Fruit fly (Drosophila melanogaster) whole organism, adult: Measurements from ENCODE around the gene CG9356.

Source experiments
- CG11617 ChIP-seq: fragments of 200-800 bp; sonication (Bioruptor generic); optimal IDR thresholded peaks from 2 replicates; lab custom pipeline; 2017; ENCODE audit warnings: mild to moderate bottlenecking, missing biosample characterization, missing genetic modification reagents, missing genetic modification characterization
- CG12768 ChIP-seq: fragments of 200-800 bp; sonication (Bioruptor generic); optimal IDR thresholded peaks from 2 replicates; lab custom pipeline; 2017; ENCODE audit warnings: missing biosample characterization, missing genetic modification characterization, mild to moderate bottlenecking, moderate library complexity, missing genetic modification reagents
- CG14711 ChIP-seq: fragments of 200-800 bp; sonication (Bioruptor generic); optimal IDR thresholded peaks from 2 replicates; lab custom pipeline; 2018; ENCODE audit warnings: missing biosample characterization, mild to moderate bottlenecking, missing genetic modification characterization, moderate library complexity
- CG1620 ChIP-seq: fragments of 200-800 bp; sonication (Bioruptor generic); optimal IDR thresholded peaks from 2 replicates; lab custom pipeline; 2016; ENCODE audit warnings: missing biosample characterization, missing genetic modification characterization
- CG33017 ChIP-seq: fragments of 200-800 bp; sonication (Bioruptor generic); optimal IDR thresholded peaks from 2 replicates; lab custom pipeline; 2018; ENCODE audit warnings: missing biosample characterization, mild to moderate bottlenecking, missing genetic modification characterization, moderate library complexity
- CG5204 ChIP-seq: fragments of 200-800 bp; sonication (Bioruptor generic); optimal IDR thresholded peaks from 2 replicates; lab custom pipeline; 2016; ENCODE audit warnings: missing biosample characterization, missing genetic modification characterization
- CG7045 ChIP-seq: fragments of 200-800 bp; sonication (Bioruptor generic); optimal IDR thresholded peaks from 2 replicates; lab custom pipeline; 2017; ENCODE audit warnings: missing biosample characterization, mild to moderate bottlenecking, missing genetic modification characterization
- CG7101 ChIP-seq: fragments of 200-800 bp; sonication (Bioruptor generic); optimal IDR thresholded peaks from 2 replicates; lab custom pipeline; 2018; ENCODE audit warnings: missing biosample characterization, mild to moderate bottlenecking, missing genetic modification characterization, moderate library complexity
- Clk ChIP-seq: fragments of 200-800 bp; sonication (Bioruptor generic); optimal IDR thresholded peaks from 2 replicates; lab custom pipeline; 2017; ENCODE audit warnings: missing biosample characterization, missing genetic modification characterization
- Crg-1 ChIP-seq: fragments of 200-800 bp; sonication (Bioruptor generic); optimal IDR thresholded peaks from 2 replicates; lab custom pipeline; 2016; ENCODE audit warnings: missing biosample characterization, missing genetic modification characterization
- Hr96 ChIP-seq: fragments of 200-800 bp; sonication (Bioruptor generic); optimal IDR thresholded peaks from 2 replicates; lab custom pipeline; 2016; ENCODE audit warnings: missing biosample characterization, missing genetic modification characterization
- Mnt ChIP-seq: fragments of 200-800 bp; sonication (Bioruptor generic); optimal IDR thresholded peaks from 2 replicates; lab custom pipeline; 2016; ENCODE audit warnings: missing biosample characterization, mild to moderate bottlenecking, missing genetic modification characterization
- bab1 ChIP-seq: fragments of 200-800 bp; sonication (Bioruptor generic); optimal IDR thresholded peaks from 3 replicates; lab custom pipeline; 2019; ENCODE audit warnings: missing biosample characterization, mild to moderate bottlenecking, missing genetic modification characterization, moderate library complexity
- cic ChIP-seq: fragments of 200-800 bp; sonication (Bioruptor generic); optimal IDR thresholded peaks from 2 replicates; lab custom pipeline; 2017; ENCODE audit warnings: missing biosample characterization, mild to moderate bottlenecking, missing genetic modification characterization, moderate library complexity
- cnc ChIP-seq, 2 experiments: fragments of >200 bp; optimal IDR thresholded peaks; 2 replicates each; lab custom pipeline; 2017
- kay ChIP-seq: fragments of 200-800 bp; sonication (Bioruptor generic); peaks from one replicate; lab custom pipeline; 2016; ENCODE audit warnings: missing biosample characterization, missing genetic modification characterization, borderline replicate concordance
- ovo ChIP-seq: fragments of 200-800 bp; sonication (Bioruptor generic); optimal IDR thresholded peaks from 2 replicates; lab custom pipeline; 2016; ENCODE audit warnings: missing biosample characterization, missing genetic modification characterization
- pad ChIP-seq: fragments of 200-800 bp; sonication (Bioruptor generic); optimal IDR thresholded peaks from 3 replicates; lab custom pipeline; 2017; ENCODE audit warnings: missing biosample characterization, missing genetic modification characterization, mild to moderate bottlenecking, moderate library complexity, missing genetic modification reagents
- tj ChIP-seq: fragments of 200-800 bp; sonication (Bioruptor generic); optimal IDR thresholded peaks from 3 replicates; lab custom pipeline; 2017; ENCODE audit warnings: missing biosample characterization, mild to moderate bottlenecking, missing genetic modification characterization, moderate library complexity
- toe ChIP-seq: fragments of 200-800 bp; sonication (Bioruptor generic); optimal IDR thresholded peaks from 2 replicates; lab custom pipeline; 2016; ENCODE audit warnings: missing biosample characterization, missing genetic modification characterization

CG9356 gene

dm6 chr3R:9393542-9394025 is 10.5 kb downstream of the CG9356 start:
- TF ChIP-seq bab1 (GFP tag; lab: Kevin White, UChicago): no peak
- no peak for TF ChIP-seq toe (GFP tag; lab: Kevin White, UChicago)
- no peak for TF ChIP-seq CG7045
- TF ChIP-seq pad (GFP tag; lab: Kevin White, UChicago): no peak
- TF ChIP-seq CG14711: peak; percentile 29
- TF ChIP-seq kay (GFP tag; lab: Kevin White, UChicago): no peak
- no peak for TF ChIP-seq CG5204
- no peak for TF ChIP-seq CG11617 (GFP tag; lab: Kevin White, UChicago)
- no peak for TF ChIP-seq cic

- no peak for TF ChIP-seq Mnt
- TF ChIP-seq toe (GFP tag; lab: Kevin White, UChicago): no peak
- no peak for TF ChIP-seq CG33017
- TF ChIP-seq bab1 (GFP tag; lab: Kevin White, UChicago): no peak
- no peak for TF ChIP-seq pad (GFP tag; lab: Kevin White, UChicago)
- TF ChIP-seq CG7045: no peak
- TF ChIP-seq CG5204: no peak
- no peak for TF ChIP-seq CG14711
- no peak for TF ChIP-seq tj (GFP tag; lab: Kevin White, UChicago)
- no peak for TF ChIP-seq Hr96 (GFP tag; lab: Kevin White, UChicago)
- no peak for TF ChIP-seq Crg-1 (GFP tag; lab: Kevin White, UChicago)
- no peak for TF ChIP-seq cic
- no peak for TF ChIP-seq CG7101 (tag; lab: Kevin White, UChicago)
- no peak for TF ChIP-seq kay (GFP tag; lab: Kevin White, UChicago)
- TF ChIP-seq CG11617 (GFP tag; lab: Kevin White, UChicago): no peak
- no peak for TF ChIP-seq CG12768 (GFP tag; lab: Kevin White, UChicago)
- no peak for TF ChIP-seq CG1620 (GFP tag; lab: Kevin White, UChicago)
- no peak for TF ChIP-seq cnc (optimal IDR thresholded peaks at IDR 0.05; lab: Kevin White, UChicago)
Observed at dm6 chr3R:9392421-9392820, 11.6 kb downstream of the CG9356 start.

dm6 chr3R:9390201-9390600 is 13.9 kb downstream of the CG9356 start:
- TF ChIP-seq Clk (GFP tag; lab: Kevin White, UChicago) (no peak), tj (GFP tag; lab: Kevin White, UChicago) (no peak), Hr96 (GFP tag; lab: Kevin White, UChicago) (no peak), toe (GFP tag; lab: Kevin White, UChicago) (no peak), Mnt (no peak), pad (GFP tag; lab: Kevin White, UChicago) (no peak), CG11617 (GFP tag; lab: Kevin White, UChicago) (no peak), Crg-1 (GFP tag; lab: Kevin White, UChicago) (no peak), cnc (optimal IDR thresholded peaks at IDR 0.05; lab: Kevin White, UChicago) (no peak), bab1 (GFP tag; lab: Kevin White, UChicago) (no peak), kay (GFP tag; lab: Kevin White, UChicago) (no peak), CG33017 (no peak)

dm6 chr3R:9388972-9389371 is 15.1 kb downstream of the CG9356 start:
- TF ChIP-seq tj (GFP tag; lab: Kevin White, UChicago) (peak; percentile 59), ovo (GFP tag; lab: Kevin White, UChicago) (no peak)

dm6 chr3R:9388321-9388720 is 15.7 kb downstream of the CG9356 start:
- no peak for TF ChIP-seq bab1 (GFP tag; lab: Kevin White, UChicago)
- peak; percentile 50 for TF ChIP-seq kay (GFP tag; lab: Kevin White, UChicago)

dm6 chr3R:9387634-9388033 is 16.4 kb downstream of the CG9356 start:
- TF ChIP-seq Crg-1 (GFP tag; lab: Kevin White, UChicago) (no peak), ovo (GFP tag; lab: Kevin White, UChicago) (no peak), CG5204 (no peak), cic (peak; percentile 79), Mnt (peak; percentile 46)

dm6 chr3R:9385987-9386386 is 18.1 kb downstream of the CG9356 start:
- TF ChIP-seq toe (GFP tag; lab: Kevin White, UChicago): no peak
- no peak for TF ChIP-seq Hr96 (GFP tag; lab: Kevin White, UChicago)
- no peak for TF ChIP-seq kay (GFP tag; lab: Kevin White, UChicago)
- TF ChIP-seq cnc (optimal IDR thresholded peaks at IDR 0.05; lab: Kevin White, UChicago): no peak
- no peak for TF ChIP-seq CG12768 (GFP tag; lab: Kevin White, UChicago)

- no peak for TF ChIP-seq ovo (GFP tag; lab: Kevin White, UChicago)
- no peak for TF ChIP-seq pad (GFP tag; lab: Kevin White, UChicago)
- TF ChIP-seq bab1 (GFP tag; lab: Kevin White, UChicago): no peak
- no peak for TF ChIP-seq Mnt
- TF ChIP-seq CG1620 (GFP tag; lab: Kevin White, UChicago): no peak
- TF ChIP-seq CG7101 (tag; lab: Kevin White, UChicago): no peak
Observed at dm6 chr3R:9380970-9381369, 23.1 kb downstream of the CG9356 start.
